Fruit fly (Drosophila melanogaster) whole organism, embryonic: ENCODE data around the gene rogdi.
A peak's percentile ranks its signal among the peaks of the same experiment; 100 is the strongest.

Source experiments
- CG10274 ChIP-seq: fragments of 200-800 bp; sonication (Bioruptor generic); optimal IDR thresholded peaks from 3 replicates; lab custom pipeline; 2017; ENCODE audit warnings: missing biosample characterization, mild to moderate bottlenecking, missing genetic modification characterization
- CG10431 ChIP-seq: fragments of 200-800 bp; sonication (Bioruptor generic); optimal IDR thresholded peaks from 3 replicates; lab custom pipeline; 2018; ENCODE audit warnings: missing biosample characterization, mild to moderate bottlenecking, missing genetic modification characterization
- CG11504 ChIP-seq: fragments of 200-800 bp; sonication (Bioruptor generic); optimal IDR thresholded peaks from 3 replicates; lab custom pipeline; 2019; ENCODE audit warnings: missing biosample characterization, mild to moderate bottlenecking, missing genetic modification characterization, moderate library complexity
- CG12219 ChIP-seq: fragments of 200-800 bp; sonication (Bioruptor generic); optimal IDR thresholded peaks from 3 replicates; lab custom pipeline; 2018; ENCODE audit warnings: missing biosample characterization, mild to moderate bottlenecking, missing genetic modification characterization
- CG1233 ChIP-seq: fragments of 200-800 bp; sonication (Bioruptor generic); optimal IDR thresholded peaks from 4 replicates; lab custom pipeline; 2018; ENCODE audit warnings: missing biosample characterization, mild to moderate bottlenecking, missing genetic modification characterization
- CG15514 ChIP-seq: fragments of 200-800 bp; sonication (Bioruptor generic); optimal IDR thresholded peaks from 3 replicates; lab custom pipeline; 2017; ENCODE audit warnings: missing biosample characterization, missing genetic modification characterization, mild to moderate bottlenecking, moderate library complexity, missing genetic modification reagents
- CG15696 ChIP-seq: fragments of 200-800 bp; sonication (Bioruptor generic); optimal IDR thresholded peaks from 2 replicates; lab custom pipeline; 2019; ENCODE audit warnings: missing biosample characterization, mild to moderate bottlenecking, missing genetic modification characterization, moderate library complexity
- CG16815 ChIP-seq: fragments of 200-800 bp; sonication (Bioruptor generic); optimal IDR thresholded peaks from 3 replicates; lab custom pipeline; 2017; ENCODE audit warnings: missing biosample characterization, mild to moderate bottlenecking, missing genetic modification characterization
- CG18619 ChIP-seq: fragments of 200-800 bp; sonication (Bioruptor generic); optimal IDR thresholded peaks from 3 replicates; lab custom pipeline; 2017; ENCODE audit warnings: missing biosample characterization, mild to moderate bottlenecking, missing genetic modification characterization
- CG18764 ChIP-seq: fragments of 200-800 bp; sonication (Bioruptor generic); optimal IDR thresholded peaks from 3 replicates; lab custom pipeline; 2016; ENCODE audit warnings: missing biosample characterization, missing genetic modification characterization
- CG2129 ChIP-seq: fragments of 200-800 bp; sonication (Bioruptor generic); IDR thresholded peaks from 2 replicates; pipeline ENCODE4 v1.3.6; 2022; ENCODE audit warnings: missing biosample characterization, missing genetic modification characterization; ENCODE audit not compliant: partially characterized antibody
- CG31224 ChIP-seq: fragments of 200-800 bp; sonication (Bioruptor generic); IDR thresholded peaks from 2 replicates; pipeline ENCODE4 v1.3.6; 2022; ENCODE audit warnings: missing biosample characterization, missing genetic modification characterization
- CG4707 ChIP-seq: fragments of 200-800 bp; sonication (Bioruptor generic); optimal IDR thresholded peaks from 2 replicates; lab custom pipeline; 2018; ENCODE audit warnings: missing biosample characterization, mild to moderate bottlenecking, missing genetic modification characterization, moderate library complexity
- CG5953 ChIP-seq: fragments of 200-800 bp; sonication (Bioruptor generic); IDR thresholded peaks from 2 replicates; pipeline ENCODE4 v1.3.6; 2022; ENCODE audit warnings: missing biosample characterization, missing genetic modification characterization
- CG6854 ChIP-seq: fragments of 200-800 bp; sonication (Bioruptor generic); optimal IDR thresholded peaks from 3 replicates; lab custom pipeline; 2017; ENCODE audit warnings: missing biosample characterization, mild to moderate bottlenecking, missing genetic modification characterization
- CG7786 ChIP-seq: fragments of 200-800 bp; sonication (Bioruptor generic); optimal IDR thresholded peaks from 2 replicates; lab custom pipeline; 2016; ENCODE audit warnings: missing biosample characterization, missing genetic modification characterization
- CG8944 ChIP-seq: fragments of 200-800 bp; sonication (Bioruptor generic); optimal IDR thresholded peaks from 3 replicates; lab custom pipeline; 2016; ENCODE audit warnings: missing biosample characterization, missing genetic modification characterization
- CoRest ChIP-seq: fragments of 200-800 bp; sonication (Bioruptor generic); optimal IDR thresholded peaks from 3 replicates; lab custom pipeline; 2018; ENCODE audit warnings: missing biosample characterization, mild to moderate bottlenecking, missing genetic modification characterization, moderate library complexity
- CrebB ChIP-seq: fragments of 200-800 bp; sonication (Bioruptor generic); optimal IDR thresholded peaks from 3 replicates; lab custom pipeline; 2018; ENCODE audit warnings: missing biosample characterization, mild to moderate bottlenecking, missing genetic modification characterization
- Drgx ChIP-seq: fragments of 200-800 bp; sonication (Bioruptor generic); IDR thresholded peaks from 2 replicates; pipeline ENCODE4 v1.3.6; 2022; ENCODE audit warnings: missing biosample characterization, missing genetic modification characterization
- ERR ChIP-seq: fragments of 200-800 bp; sonication (Bioruptor generic); optimal IDR thresholded peaks from 2 replicates; lab custom pipeline; 2016; ENCODE audit warnings: missing biosample characterization, missing genetic modification characterization
- Hey ChIP-seq: fragments of 200-800 bp; sonication (Bioruptor generic); optimal IDR thresholded peaks from 3 replicates; lab custom pipeline; 2018; ENCODE audit warnings: missing biosample characterization, mild to moderate bottlenecking, missing genetic modification characterization
- Jarid2 ChIP-seq: fragments of 200-800 bp; sonication (Bioruptor generic); optimal IDR thresholded peaks from 3 replicates; lab custom pipeline; 2017; ENCODE audit warnings: mild to moderate bottlenecking, missing biosample characterization, missing genetic modification reagents, missing genetic modification characterization
- Meics ChIP-seq: fragments of 200-800 bp; sonication (Bioruptor generic); optimal IDR thresholded peaks from 2 replicates; lab custom pipeline; 2017; ENCODE audit warnings: missing biosample characterization, mild to moderate bottlenecking, missing genetic modification characterization
- Mes4 ChIP-seq: fragments of 200-800 bp; sonication (Bioruptor generic); optimal IDR thresholded peaks from 2 replicates; lab custom pipeline; 2016; ENCODE audit warnings: missing biosample characterization, missing genetic modification characterization
- Neu2 ChIP-seq: fragments of 200-800 bp; sonication (Bioruptor generic); optimal IDR thresholded peaks from 3 replicates; lab custom pipeline; 2016; ENCODE audit warnings: missing biosample characterization, missing genetic modification characterization, borderline replicate concordance
- Sin3A ChIP-seq: fragments of >200 bp; optimal IDR thresholded peaks from 2 replicates; lab custom pipeline; 2018
- Usf ChIP-seq: fragments of 200-800 bp; sonication (Bioruptor generic); optimal IDR thresholded peaks from 2 replicates; lab custom pipeline; 2017; ENCODE audit warnings: missing genotype, missing biosample characterization, missing genetic modification characterization
- Vsx1 ChIP-seq: fragments of 200-800 bp; sonication (Bioruptor generic); optimal IDR thresholded peaks from 2 replicates; lab custom pipeline; 2017; ENCODE audit warnings: missing biosample characterization, mild to moderate bottlenecking, missing genetic modification characterization, missing genetic modification reagents
- az2 ChIP-seq: fragments of 200-800 bp; sonication (Bioruptor generic); optimal IDR thresholded peaks from 3 replicates; lab custom pipeline; 2016; ENCODE audit warnings: missing biosample characterization, missing genetic modification characterization
- caup ChIP-seq: fragments of 200-800 bp; sonication (Bioruptor generic); optimal IDR thresholded peaks from 3 replicates; lab custom pipeline; 2017; ENCODE audit warnings: missing biosample characterization, mild to moderate bottlenecking, missing genetic modification characterization, moderate library complexity; ENCODE audit not compliant: severe bottlenecking
- crc ChIP-seq: fragments of 200-800 bp; sonication (Bioruptor generic); optimal IDR thresholded peaks from 2 replicates; lab custom pipeline; 2016; ENCODE audit warnings: missing biosample characterization, missing genetic modification characterization
- gsb-n ChIP-seq: fragments of 200-800 bp; sonication (Bioruptor generic); optimal IDR thresholded peaks from 3 replicates; lab custom pipeline; 2018; ENCODE audit warnings: missing biosample characterization, mild to moderate bottlenecking, missing genetic modification characterization
- hbn ChIP-seq: fragments of 200-800 bp; sonication (Bioruptor generic); IDR thresholded peaks from 2 replicates; pipeline ENCODE4 v1.3.6; 2022; ENCODE audit warnings: missing biosample characterization, missing genetic modification characterization; ENCODE audit not compliant: partially characterized antibody
- lbe ChIP-seq: fragments of 200-800 bp; sonication (Bioruptor generic); optimal IDR thresholded peaks from 2 replicates; lab custom pipeline; 2016; ENCODE audit warnings: missing biosample characterization, mild to moderate bottlenecking, missing genetic modification characterization
- nerfin-2 ChIP-seq: fragments of 200-800 bp; sonication (Bioruptor generic); IDR thresholded peaks from 2 replicates; pipeline ENCODE4 v1.3.6; 2022; ENCODE audit warnings: missing biosample characterization, missing genetic modification characterization; ENCODE audit not compliant: partially characterized antibody
- nom ChIP-seq: fragments of 200-800 bp; sonication (Bioruptor generic); optimal IDR thresholded peaks from 2 replicates; lab custom pipeline; 2017; ENCODE audit warnings: missing biosample characterization, missing genetic modification characterization, mild to moderate bottlenecking, moderate library complexity, missing genetic modification reagents
- p53 ChIP-seq: fragments of 200-800 bp; sonication (Bioruptor generic); optimal IDR thresholded peaks from 2 replicates; lab custom pipeline; 2016; ENCODE audit warnings: missing biosample characterization, missing genetic modification characterization
- pfk ChIP-seq: fragments of 200-800 bp; sonication (Bioruptor generic); optimal IDR thresholded peaks from 2 replicates; lab custom pipeline; 2018; ENCODE audit warnings: missing biosample characterization, mild to moderate bottlenecking, missing genetic modification characterization, moderate library complexity
- seq ChIP-seq: fragments of 200-800 bp; sonication (Bioruptor generic); IDR thresholded peaks from 2 replicates; pipeline ENCODE4 v1.3.6; 2022; ENCODE audit warnings: missing biosample characterization, missing genetic modification characterization
- sr ChIP-seq: fragments of 200-800 bp; sonication (Bioruptor generic); IDR thresholded peaks from 3 replicates; pipeline ENCODE4 v1.3.6; 2022; ENCODE audit warnings: missing biosample characterization, missing genetic modification characterization
- sug ChIP-seq: fragments of 200-800 bp; optimal IDR thresholded peaks from 2 replicates; lab custom pipeline; 2019; ENCODE audit warnings: missing biosample characterization, mild to moderate bottlenecking, missing genetic modification characterization, moderate library complexity
- trh ChIP-seq: fragments of 200-800 bp; sonication (Bioruptor generic); optimal IDR thresholded peaks from 2 replicates; lab custom pipeline; 2016; ENCODE audit warnings: missing biosample characterization, missing genetic modification characterization
- wdn ChIP-seq: fragments of 200-800 bp; sonication (Bioruptor generic); IDR thresholded peaks from 2 replicates; pipeline ENCODE4 v1.3.6; 2022; ENCODE audit warnings: missing biosample characterization, missing genetic modification characterization
- wek ChIP-seq: fragments of 200-800 bp; sonication (Bioruptor generic); optimal IDR thresholded peaks from 3 replicates; lab custom pipeline; 2018; ENCODE audit warnings: missing biosample characterization, mild to moderate bottlenecking, missing genetic modification characterization, moderate library complexity
- zen2 ChIP-seq: fragments of 200-800 bp; sonication (Bioruptor generic); IDR thresholded peaks from 3 replicates; pipeline ENCODE4 v1.3.6; 2022; ENCODE audit warnings: missing biosample characterization, missing genetic modification characterization; ENCODE audit not compliant: partially characterized antibody
- zf30C ChIP-seq: fragments of 200-800 bp; sonication (Bioruptor generic); optimal IDR thresholded peaks from 3 replicates; lab custom pipeline; 2018; ENCODE audit warnings: missing biosample characterization, mild to moderate bottlenecking, missing genetic modification characterization
- zfh1 ChIP-seq: fragments of 200-800 bp; sonication (Bioruptor generic); IDR thresholded peaks from 3 replicates; pipeline ENCODE4 v1.3.6; 2022; ENCODE audit warnings: missing biosample characterization, missing genetic modification characterization

The rogdi gene

DNA sequence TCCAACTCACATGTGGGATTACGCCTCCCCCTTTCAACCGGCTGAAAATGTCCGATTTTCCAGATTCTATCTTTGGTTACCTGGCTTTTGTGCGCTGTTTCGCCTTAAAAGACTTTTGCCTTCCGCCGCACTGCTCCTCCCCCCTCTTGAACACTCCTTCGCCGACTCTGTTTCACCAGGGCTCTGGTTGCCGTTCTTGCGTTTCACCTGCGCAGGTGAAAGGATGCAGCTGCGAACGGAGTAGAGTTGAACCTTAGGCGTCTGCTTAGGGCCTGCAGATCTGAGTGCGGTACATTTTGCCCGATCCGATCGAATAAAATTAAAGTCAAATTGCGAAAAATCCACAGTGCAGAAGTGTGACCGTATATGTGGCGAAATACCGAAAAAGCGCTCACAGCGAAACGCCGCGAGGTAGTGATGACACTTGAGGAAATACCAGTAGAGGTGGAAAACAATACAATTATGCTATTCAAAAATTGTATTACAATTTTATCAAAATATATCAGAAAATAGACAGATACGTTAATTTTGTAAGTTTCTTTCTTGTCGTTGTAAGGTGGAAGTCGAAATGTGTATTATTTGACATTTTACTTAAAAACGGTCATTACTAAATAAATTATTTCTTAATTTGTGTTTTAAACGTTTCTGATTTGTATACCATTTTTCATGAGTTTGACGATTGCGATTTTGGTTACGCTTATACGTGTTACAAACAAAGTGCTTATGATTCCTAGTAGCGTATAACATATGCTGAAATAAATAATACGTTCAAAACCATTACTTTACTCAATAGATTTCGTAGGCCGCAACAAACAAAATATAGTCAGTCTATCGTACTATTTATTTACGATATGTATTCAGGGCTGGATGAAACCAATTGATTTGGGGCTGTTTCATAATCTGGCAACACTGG is 33.4 kb upstream of the rogdi start, which contains the start of the genes CG6664 and CG7728 (continued):
- peak; percentile 52 for TF ChIP-seq CG16815 (GFP tag; lab: Kevin White, UChicago)
- peak; percentile 34 for TF ChIP-seq CG1233 (GFP tag; lab: Kevin White, UChicago)
- 0 out of 2 replicates have a peak, but pooled peaks have one; percentile 35 for TF ChIP-seq hbn (GFP tag; lab: Robert Waterston, UW)
- TF ChIP-seq trh, result no peak
- peak; percentile 42 for TF ChIP-seq CG15696
- no peak for TF ChIP-seq CG10274 (GFP tag; lab: Kevin White, UChicago)
- TF ChIP-seq CG10431 (GFP tag; lab: Kevin White, UChicago), result peak; percentile 4
- TF ChIP-seq Neu2, result no peak
- TF ChIP-seq CG12219 (GFP tag; lab: Kevin White, UChicago), result no peak
- no peak for TF ChIP-seq zen2 (GFP tag; lab: Robert Waterston, UW)
- no peak for TF ChIP-seq Mes4
- TF ChIP-seq crc (GFP tag; lab: Kevin White, UChicago), result no peak
- no peak for TF ChIP-seq Usf
- no peak for TF ChIP-seq wek (GFP tag; lab: Kevin White, UChicago)
- TF ChIP-seq CoRest (tag; lab: Kevin White, UChicago), result peak; percentile 80
- TF ChIP-seq CG15514, result peak; percentile 25
- no peak for TF ChIP-seq pfk (GFP tag; lab: Kevin White, UChicago)
- TF ChIP-seq az2 (GFP tag; lab: Kevin White, UChicago), result no peak
- no peak for TF ChIP-seq Vsx1 (GFP tag; lab: Kevin White, UChicago)
- TF ChIP-seq CG31224 (GFP tag; lab: Robert Waterston, UW), result no peak
- peak; percentile 59; the same call in 2 of the 3 replicates for TF ChIP-seq zfh1
- TF ChIP-seq CG18619 (GFP tag; lab: Kevin White, UChicago), result peak; percentile 68
- no peak for TF ChIP-seq gsb-n (tag; lab: Kevin White, UChicago)
- TF ChIP-seq CG8944 (GFP tag; lab: Kevin White, UChicago), result peak; percentile 42
- no peak; the same call in 1 of the 2 replicates for TF ChIP-seq CG2129 (GFP tag; lab: Robert Waterston, UW)
- TF ChIP-seq p53 (GFP tag; lab: Kevin White, UChicago), result no peak
- TF ChIP-seq sr (GFP tag; lab: Robert Waterston, UW), result no peak
- TF ChIP-seq nerfin-2 (GFP tag; lab: Robert Waterston, UW), result 0 out of 2 replicates have a peak, but pooled peaks have one; percentile 14
- no peak for TF ChIP-seq CG7786
- TF ChIP-seq Meics, result peak; percentile 47
- TF ChIP-seq zf30C (GFP tag; lab: Kevin White, UChicago), result no peak
- no peak for TF ChIP-seq wdn
- TF ChIP-seq CG11504, result no peak
- TF ChIP-seq Drgx (GFP tag; lab: Robert Waterston, UW), result peak; percentile 38
- no peak for TF ChIP-seq CG6854 (GFP tag; lab: Kevin White, UChicago)
- TF ChIP-seq CG5953 (GFP tag; lab: Robert Waterston, UW), result no peak
- no peak for TF ChIP-seq seq (GFP tag; lab: Robert Waterston, UW)
- no peak for TF ChIP-seq caup
- TF ChIP-seq ERR, result no peak
- TF ChIP-seq Sin3A (lab: Kevin White, UChicago), result peak; percentile 40
- TF ChIP-seq CrebB (tag; lab: Kevin White, UChicago), result no peak
- peak; percentile 60 for TF ChIP-seq sug (tag; lab: Kevin White, UChicago)
- no peak for TF ChIP-seq Jarid2
- TF ChIP-seq Hey (tag; lab: Kevin White, UChicago), result no peak
- no peak for TF ChIP-seq nom (GFP tag; lab: Kevin White, UChicago)
- no peak for TF ChIP-seq CG18764 (GFP tag; lab: Kevin White, UChicago)
- TF ChIP-seq CG4707 (GFP tag; lab: Kevin White, UChicago), result peak; percentile 82
- TF ChIP-seq lbe, result no peak
